Fruit fly (Drosophila melanogaster) whole organism, wandering third instar larva: ENCODE results near the gene CG12123.

ENCODE experiments used
- Hr78 ChIP-seq: fragments of >200 bp; optimal IDR thresholded peaks from 2 replicates; lab custom pipeline; 2017; ENCODE audit warnings: missing biosample characterization, missing genetic modification characterization
- lola ChIP-seq: fragments of >200 bp; optimal IDR thresholded peaks from 2 replicates; lab custom pipeline; 2017; ENCODE audit warnings: missing biosample characterization, missing genetic modification characterization
- pan ChIP-seq: fragments of >200 bp; optimal IDR thresholded peaks from 2 replicates; lab custom pipeline; 2017

DNA sequence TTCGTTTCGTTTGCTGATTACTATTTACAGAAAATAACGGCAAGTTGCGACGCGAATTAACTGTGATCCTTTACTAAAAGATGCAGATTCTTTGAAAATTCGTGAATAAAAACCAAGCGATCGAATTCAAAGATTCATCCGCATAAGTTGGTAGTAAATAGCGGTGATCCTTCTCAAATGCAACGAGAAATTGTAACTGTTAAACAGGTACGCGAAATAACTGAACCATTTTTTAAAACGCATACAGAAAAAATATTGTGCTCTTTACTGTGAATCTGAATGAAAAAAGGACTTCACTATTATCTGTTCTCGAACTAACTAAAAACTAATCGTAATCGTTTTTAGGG lies 20.7 kb downstream of the CG12123 start:
- TF ChIP-seq lola (no peak), pan (lab: Kevin White, UChicago) (no peak), Hr78 (GFP tag; lab: Kevin White, UChicago) (no peak)
